Fruit fly (Drosophila melanogaster): ENCODE results near the gene Polr2J.

Polr2J gene

DNA sequence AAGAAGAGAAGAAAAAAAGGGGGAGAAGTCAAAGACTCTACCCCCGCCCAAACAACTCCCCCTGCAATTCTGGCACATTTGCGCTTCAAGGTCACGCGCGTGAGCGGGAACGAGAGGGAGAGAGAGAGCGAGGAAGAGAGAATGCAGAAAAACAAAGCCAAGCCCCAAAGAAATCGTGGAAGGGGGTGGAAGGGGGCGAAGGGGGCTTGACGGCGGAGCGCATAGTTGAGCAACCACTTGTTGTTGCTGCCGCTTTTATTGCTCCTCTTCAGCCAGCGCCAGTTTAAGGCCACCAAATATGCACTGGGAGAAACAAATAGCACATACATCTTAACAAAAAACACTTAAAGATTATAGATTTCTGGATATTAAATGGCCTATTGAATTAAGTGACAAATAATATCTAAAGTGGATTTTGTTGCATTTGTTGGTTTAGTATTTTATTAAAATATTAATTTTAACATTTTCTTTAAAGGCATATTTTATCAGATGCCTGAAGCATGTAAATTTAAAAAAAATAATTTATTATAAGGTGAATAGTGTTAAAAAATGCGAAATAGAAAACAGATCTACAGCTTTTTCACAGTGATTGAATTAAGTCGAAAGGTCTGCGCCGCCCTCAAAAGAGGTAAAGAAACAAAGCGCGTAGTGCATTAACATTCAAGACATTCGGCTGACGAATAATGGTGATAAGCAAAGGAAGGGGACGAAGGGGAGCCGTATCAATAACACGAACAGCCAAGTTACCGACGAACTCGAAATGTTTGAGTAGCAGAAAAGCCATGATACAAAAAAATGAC lies 19.8 kb upstream of the Polr2J start (continued):
- TF ChIP-seq CG2202 (tag; optimal IDR thresholded peaks at IDR 0.05) (peak; percentile 89), NK7.1 (GFP tag; optimal IDR thresholded peaks at IDR 0.05) (peak; percentile 17), abd-A (tag; optimal IDR thresholded peaks at IDR 0.05) (peak; percentile 87), ftz-f1 (GFP tag; optimal IDR thresholded peaks at IDR 0.05) (peak; percentile 95), CG10209 (GFP tag; optimal IDR thresholded peaks at IDR 0.05) (peak; percentile 97), CG2120 (GFP tag; optimal IDR thresholded peaks at IDR 0.05) (peak; percentile 78), CG12659 (GFP tag; optimal IDR thresholded peaks at IDR 0.05) (peak; percentile 93), Fer1 (GFP tag; optimal IDR thresholded peaks at IDR 0.05) (peak; percentile 97), wdn (GFP tag; IDR thresholded peaks at IDR 0.05) (peak; percentile 80), eve (GFP tag; optimal IDR thresholded peaks at IDR 0.05) (peak in 1 of 2 experiments; percentile 95), luna (GFP tag; optimal IDR thresholded peaks at IDR 0.05) (no peak), CG4404 (GFP tag; IDR thresholded peaks at IDR 0.05) (peak; percentile 77), Ets65A (GFP tag) (peak; percentile 91), HLH54F (GFP tag; optimal IDR thresholded peaks at IDR 0.05) (peak; percentile 13), Hr51 (GFP tag; optimal IDR thresholded peaks at IDR 0.05) (peak; percentile 5 to 97), Elba2 (GFP tag; optimal IDR thresholded peaks at IDR 0.05) (no peak), mld (GFP tag; IDR thresholded peaks at IDR 0.05; ENCODE audit: partially characterized antibody) (no peak), CG3163 (GFP tag; optimal IDR thresholded peaks at IDR 0.05) (peak; percentile 14), Ets97D (GFP tag; optimal IDR thresholded peaks at IDR 0.05) (no peak), CG2199 (GFP tag; IDR thresholded peaks at IDR 0.05) (peak; percentile 16; the same call in 1 of the 3 replicates), CG6813 (GFP tag; optimal IDR thresholded peaks at IDR 0.05) (peak; percentile 93), tna (GFP tag; IDR thresholded peaks at IDR 0.05; ENCODE audit: partially characterized antibody) (no peak), sc (optimal IDR thresholded peaks at IDR 0.05) (no peak), sc (GFP tag; optimal IDR thresholded peaks at IDR 0.05) (peak; percentile 92), zen (tag; optimal IDR thresholded peaks at IDR 0.05) (peak; percentile 93), grau (tag; optimal IDR thresholded peaks at IDR 0.05) (peak; percentile 96), CG7271 (tag; optimal IDR thresholded peaks at IDR 0.05) (peak; percentile 83), E2f2 (GFP tag; IDR thresholded peaks at IDR 0.05) (peak; percentile 76), Meics (GFP tag; optimal IDR thresholded peaks at IDR 0.05) (peak; percentile 96), CG11398 (GFP tag; optimal IDR thresholded peaks at IDR 0.05) (peak; percentile 73), Dref (GFP tag; IDR thresholded peaks at IDR 0.05) (no peak), Side (GFP tag; optimal IDR thresholded peaks at IDR 0.05) (peak; percentile 30), Ptx1 (GFP tag; IDR thresholded peaks at IDR 0.05) (peak; percentile 83), CG6791 (GFP tag; IDR thresholded peaks at IDR 0.05; ENCODE audit: partially characterized antibody) (no peak), lola (GFP tag; optimal IDR thresholded peaks at IDR 0.05) (peak in 1 of 3 experiments; percentile 95), Bgb (GFP tag; IDR thresholded peaks at IDR 0.05; ENCODE audit: partially characterized antibody) (no peak; the same call in 1 of the 2 replicates), CG9437 (GFP tag; optimal IDR thresholded peaks at IDR 0.05) (peak; percentile 96), inv (GFP tag; IDR thresholded peaks at IDR 0.05; ENCODE audit: partially characterized antibody) (no peak), CG11085 (GFP tag; IDR thresholded peaks at IDR 0.05) (peak; percentile 82), CG6689 (GFP tag; IDR thresholded peaks at IDR 0.05) (peak; percentile 97), CG4424 (GFP tag; optimal IDR thresholded peaks at IDR 0.05) (peak; percentile 97), her (GFP tag; optimal IDR thresholded peaks at IDR 0.05) (no peak), CG6683 (GFP tag; optimal IDR thresholded peaks at IDR 0.05) (peak; percentile 93), cas (GFP tag; IDR thresholded peaks at IDR 0.05) (peak; percentile 57; the same call in 1 of the 2 replicates), eyg (GFP tag; optimal IDR thresholded peaks at IDR 0.05) (peak; percentile 11), CG3838 (GFP tag; optimal IDR thresholded peaks at IDR 0.05) (peak; percentile 47), CG8281 (tag; optimal IDR thresholded peaks at IDR 0.05) (peak; percentile 90), CG13624 (GFP tag; optimal IDR thresholded peaks at IDR 0.05) (no peak), slp2 (GFP tag; optimal IDR thresholded peaks at IDR 0.05) (peak; percentile 41)
